Fruit fly (Drosophila melanogaster) whole organism, embryonic: ENCODE measurements around the gene MESR3.

Experiments
- ATbp ChIP-seq: fragments of 200-800 bp; sonication (Bioruptor generic); optimal IDR thresholded peaks from 2 replicates; lab custom pipeline; 2017; ENCODE audit warnings: missing biosample characterization, mild to moderate bottlenecking, missing genetic modification characterization, missing genetic modification reagents
- Atf6 ChIP-seq: fragments of 200-800 bp; sonication (Bioruptor generic); IDR thresholded peaks from 2 replicates; pipeline ENCODE4 v1.3.6; 2022; ENCODE audit warnings: missing biosample characterization, missing genetic modification characterization
- BEAF-32 ChIP-seq: fragments of 200-800 bp; sonication (Bioruptor generic); optimal IDR thresholded peaks from 3 replicates; lab custom pipeline; 2017; ENCODE audit warnings: missing biosample characterization, missing genetic modification characterization, mild to moderate bottlenecking, moderate library complexity, missing genetic modification reagents
- C15 ChIP-seq: fragments of 200-800 bp; sonication (Bioruptor generic); IDR thresholded peaks from 3 replicates; pipeline ENCODE4 v1.3.6; 2022; ENCODE audit warnings: missing biosample characterization, missing genetic modification characterization
- CG10147 ChIP-seq: fragments of 200-800 bp; sonication (Bioruptor generic); optimal IDR thresholded peaks from 2 replicates; lab custom pipeline; 2019; ENCODE audit warnings: missing biosample characterization, mild to moderate bottlenecking, missing genetic modification characterization, moderate library complexity
- CG1024 ChIP-seq: fragments of 200-800 bp; sonication (Bioruptor generic); IDR thresholded peaks from 2 replicates; pipeline ENCODE4 v1.3.6; 2022; ENCODE audit warnings: missing biosample characterization, missing genetic modification characterization
- CG11085 ChIP-seq: fragments of 200-800 bp; sonication (Bioruptor generic); IDR thresholded peaks from 2 replicates; pipeline ENCODE4 v1.3.6; 2022; ENCODE audit warnings: missing biosample characterization, missing genetic modification characterization
- CG13296 ChIP-seq: fragments of 200-800 bp; sonication (Bioruptor generic); optimal IDR thresholded peaks from 3 replicates; lab custom pipeline; 2018; ENCODE audit warnings: missing biosample characterization, mild to moderate bottlenecking, missing genetic modification characterization
- CG17328 ChIP-seq: fragments of 200-800 bp; sonication (Bioruptor generic); IDR thresholded peaks from 2 replicates; pipeline ENCODE4 v1.3.6; 2022; ENCODE audit warnings: missing biosample characterization, missing genetic modification characterization
- CG17829 ChIP-seq: fragments of 200-800 bp; optimal IDR thresholded peaks from 2 replicates; lab custom pipeline; 2019; ENCODE audit warnings: missing biosample characterization, mild to moderate bottlenecking, missing genetic modification characterization, moderate library complexity
- CG1792 ChIP-seq: fragments of 200-800 bp; sonication (Bioruptor generic); optimal IDR thresholded peaks from 2 replicates; lab custom pipeline; 2016; ENCODE audit warnings: missing biosample characterization, missing genetic modification characterization
- CG2120 ChIP-seq: fragments of 200-800 bp; sonication (Bioruptor generic); optimal IDR thresholded peaks from 3 replicates; lab custom pipeline; 2016; ENCODE audit warnings: missing biosample characterization, missing genetic modification characterization
- CG3065 ChIP-seq: fragments of 200-800 bp; sonication (Bioruptor generic); optimal IDR thresholded peaks from 2 replicates; lab custom pipeline; 2016; ENCODE audit warnings: missing biosample characterization, missing genetic modification characterization
- CG31224 ChIP-seq: fragments of 200-800 bp; sonication (Bioruptor generic); IDR thresholded peaks from 2 replicates; pipeline ENCODE4 v1.3.6; 2022; ENCODE audit warnings: missing biosample characterization, missing genetic modification characterization
- CG34376 ChIP-seq: fragments of 200-800 bp; sonication (Bioruptor generic); optimal IDR thresholded peaks from 2 replicates; lab custom pipeline; 2018; ENCODE audit warnings: missing biosample characterization, mild to moderate bottlenecking, missing genetic modification characterization
- CG4707 ChIP-seq: fragments of 200-800 bp; sonication (Bioruptor generic); optimal IDR thresholded peaks from 2 replicates; lab custom pipeline; 2018; ENCODE audit warnings: missing biosample characterization, mild to moderate bottlenecking, missing genetic modification characterization, moderate library complexity
- CG5245 ChIP-seq: fragments of 200-800 bp; sonication (Bioruptor generic); optimal IDR thresholded peaks from 3 replicates; lab custom pipeline; 2016; ENCODE audit warnings: missing biosample characterization, missing genetic modification characterization
- CG8388 ChIP-seq: fragments of 200-800 bp; sonication (Bioruptor generic); optimal IDR thresholded peaks from 2 replicates; lab custom pipeline; 2019; ENCODE audit warnings: missing biosample characterization, mild to moderate bottlenecking, missing genetic modification characterization, moderate library complexity
- Dfd ChIP-seq, 2 experiments: fragments of >200 bp; optimal IDR thresholded peaks; 2 replicates each; lab custom pipeline; 2017; ENCODE audit warnings: missing biosample characterization in 2 of 2, missing genetic modification characterization in 2 of 2
- Dll ChIP-seq: fragments of 200-800 bp; sonication (Bioruptor generic); IDR thresholded peaks from 4 replicates; pipeline ENCODE4 v1.3.6; 2022; ENCODE audit warnings: missing biosample characterization, missing genetic modification characterization; ENCODE audit not compliant: partially characterized antibody
- GATAe ChIP-seq: fragments of 200-800 bp; sonication (Bioruptor generic); conservative IDR thresholded peaks from 2 replicates; pipeline ENCODE4 v1.3.6; 2022; ENCODE audit warnings: missing biosample characterization, missing genetic modification characterization
- H2.0 ChIP-seq: fragments of 200-800 bp; sonication (Bioruptor generic); IDR thresholded peaks from 2 replicates; pipeline ENCODE4 v1.3.6; 2022; ENCODE audit warnings: missing biosample characterization, missing genetic modification characterization
- Poxn ChIP-seq: fragments of 200-800 bp; sonication (Bioruptor generic); IDR thresholded peaks from 2 replicates; pipeline ENCODE4 v1.3.6; 2022; ENCODE audit warnings: missing biosample characterization, missing genetic modification characterization
- Ravus ChIP-seq: fragments of 200-800 bp; sonication (Bioruptor generic); IDR thresholded peaks from 2 replicates; pipeline ENCODE4 v1.3.6; 2022; ENCODE audit warnings: missing biosample characterization, missing genetic modification characterization
- Six4 ChIP-seq: fragments of 200-800 bp; sonication (Bioruptor generic); optimal IDR thresholded peaks from 2 replicates; lab custom pipeline; 2016; ENCODE audit warnings: missing biosample characterization, missing genetic modification characterization
- Ssrp ChIP-seq: fragments of 200-800 bp; sonication (Bioruptor generic); optimal IDR thresholded peaks from 2 replicates; lab custom pipeline; 2018; ENCODE audit warnings: missing biosample characterization, mild to moderate bottlenecking, missing genetic modification characterization, moderate library complexity
- chinmo ChIP-seq: fragments of 200-800 bp; sonication (Bioruptor generic); IDR thresholded peaks from 4 replicates; pipeline ENCODE4 v1.3.6; 2022; ENCODE audit warnings: missing biosample characterization, missing genetic modification characterization; ENCODE audit not compliant: partially characterized antibody
- cwo ChIP-seq: fragments of 200-800 bp; sonication (Bioruptor generic); optimal IDR thresholded peaks from 3 replicates; lab custom pipeline; 2017; ENCODE audit warnings: missing biosample characterization, missing genetic modification characterization, mild to moderate bottlenecking, moderate library complexity, missing genetic modification reagents
- danr ChIP-seq: fragments of 200-800 bp; sonication (Bioruptor generic); IDR thresholded peaks from 2 replicates; pipeline ENCODE4 v1.3.6; 2022; ENCODE audit warnings: missing biosample characterization, missing genetic modification characterization
- ems ChIP-seq: fragments of 200-800 bp; sonication (Bioruptor generic); optimal IDR thresholded peaks from 3 replicates; lab custom pipeline; 2016; ENCODE audit warnings: missing biosample characterization, missing genetic modification characterization
- exex ChIP-seq: fragments of 200-800 bp; sonication (Bioruptor generic); optimal IDR thresholded peaks from 4 replicates; lab custom pipeline; 2018; ENCODE audit warnings: missing biosample characterization, mild to moderate bottlenecking, missing genetic modification characterization, moderate library complexity
- hbn ChIP-seq: fragments of 200-800 bp; sonication (Bioruptor generic); IDR thresholded peaks from 2 replicates; pipeline ENCODE4 v1.3.6; 2022; ENCODE audit warnings: missing biosample characterization, missing genetic modification characterization; ENCODE audit not compliant: partially characterized antibody
- knrl ChIP-seq: fragments of 200-800 bp; sonication (Bioruptor generic); IDR thresholded peaks from 3 replicates; pipeline ENCODE4 v1.3.6; 2022; ENCODE audit warnings: missing biosample characterization, missing genetic modification characterization; ENCODE audit not compliant: partially characterized antibody
- lbe ChIP-seq: fragments of 200-800 bp; sonication (Bioruptor generic); optimal IDR thresholded peaks from 2 replicates; lab custom pipeline; 2016; ENCODE audit warnings: missing biosample characterization, mild to moderate bottlenecking, missing genetic modification characterization
- oc ChIP-seq: fragments of 200-800 bp; sonication (Bioruptor generic); optimal IDR thresholded peaks from 2 replicates; lab custom pipeline; 2018; ENCODE audit warnings: missing biosample characterization, mild to moderate bottlenecking, missing genetic modification characterization, moderate library complexity
- odd ChIP-seq: fragments of 200-800 bp; sonication (Bioruptor generic); optimal IDR thresholded peaks from 2 replicates; lab custom pipeline; 2017; ENCODE audit warnings: missing biosample characterization, mild to moderate bottlenecking, missing genetic modification characterization
- otp ChIP-seq: fragments of 200-800 bp; sonication (Bioruptor generic); IDR thresholded peaks from 3 replicates; pipeline ENCODE4, ENCODE4 v1.3.6; 2022; ENCODE audit warnings: missing biosample characterization, missing genetic modification characterization
- pb ChIP-seq: fragments of 200-800 bp; sonication (Bioruptor generic); optimal IDR thresholded peaks from 3 replicates; lab custom pipeline; 2016; ENCODE audit warnings: missing biosample characterization, missing genetic modification characterization
- pros ChIP-seq: fragments of 200-800 bp; sonication (Bioruptor generic); optimal IDR thresholded peaks from 3 replicates; lab custom pipeline; 2019; ENCODE audit warnings: missing biosample characterization, mild to moderate bottlenecking, missing genetic modification characterization, moderate library complexity
- sens ChIP-seq: fragments of 200-800 bp; sonication (Bioruptor generic); peaks from one replicate; lab custom pipeline; 2016; ENCODE audit warnings: missing biosample characterization, missing genetic modification characterization
- sim ChIP-seq: fragments of 200-800 bp; sonication (Bioruptor generic); IDR thresholded peaks from 2 replicates; pipeline ENCODE4 v1.3.6; 2022; ENCODE audit warnings: missing biosample characterization, missing genetic modification characterization
- sisA ChIP-seq: fragments of 200-800 bp; sonication (Bioruptor generic); IDR thresholded peaks from 2 replicates; pipeline ENCODE4 v1.3.6; 2022; ENCODE audit warnings: missing biosample characterization, missing genetic modification characterization
- slp2 ChIP-seq: fragments of 200-800 bp; sonication (Bioruptor generic); optimal IDR thresholded peaks from 2 replicates; lab custom pipeline; 2016; ENCODE audit warnings: missing biosample characterization, missing genetic modification characterization
- sna ChIP-seq: fragments of 200-800 bp; sonication (Bioruptor generic); IDR thresholded peaks from 2 replicates; pipeline ENCODE4 v1.3.6; 2022; ENCODE audit warnings: missing biosample characterization, missing genetic modification characterization; ENCODE audit not compliant: partially characterized antibody
- tio ChIP-seq: fragments of 200-800 bp; sonication (Bioruptor generic); optimal IDR thresholded peaks from 2 replicates; lab custom pipeline; 2017; ENCODE audit warnings: missing biosample characterization, missing genetic modification characterization, inconsistent platforms
- tna ChIP-seq: fragments of 200-800 bp; sonication (Bioruptor generic); IDR thresholded peaks from 2 replicates; pipeline ENCODE4 v1.3.6; 2022; ENCODE audit warnings: missing biosample characterization, missing genetic modification characterization; ENCODE audit not compliant: partially characterized antibody
- twi ChIP-seq: fragments of 200-800 bp; optimal IDR thresholded peaks from 2 replicates; lab custom pipeline; 2019; ENCODE audit warnings: missing biosample characterization, mild to moderate bottlenecking, missing genetic modification characterization, moderate library complexity
- usp ChIP-seq: fragments of >200 bp; optimal IDR thresholded peaks from 2 replicates; lab custom pipeline; 2017; ENCODE audit warnings: missing biosample characterization, missing genetic modification characterization
- wor ChIP-seq: fragments of 200-800 bp; sonication (Bioruptor generic); IDR thresholded peaks from 2 replicates; pipeline ENCODE4 v1.3.6; 2022; ENCODE audit warnings: missing biosample characterization, missing genetic modification characterization
- yki ChIP-seq: fragments of >200 bp; optimal IDR thresholded peaks from 3 replicates; lab custom pipeline; 2018

MESR3 gene

DNA sequence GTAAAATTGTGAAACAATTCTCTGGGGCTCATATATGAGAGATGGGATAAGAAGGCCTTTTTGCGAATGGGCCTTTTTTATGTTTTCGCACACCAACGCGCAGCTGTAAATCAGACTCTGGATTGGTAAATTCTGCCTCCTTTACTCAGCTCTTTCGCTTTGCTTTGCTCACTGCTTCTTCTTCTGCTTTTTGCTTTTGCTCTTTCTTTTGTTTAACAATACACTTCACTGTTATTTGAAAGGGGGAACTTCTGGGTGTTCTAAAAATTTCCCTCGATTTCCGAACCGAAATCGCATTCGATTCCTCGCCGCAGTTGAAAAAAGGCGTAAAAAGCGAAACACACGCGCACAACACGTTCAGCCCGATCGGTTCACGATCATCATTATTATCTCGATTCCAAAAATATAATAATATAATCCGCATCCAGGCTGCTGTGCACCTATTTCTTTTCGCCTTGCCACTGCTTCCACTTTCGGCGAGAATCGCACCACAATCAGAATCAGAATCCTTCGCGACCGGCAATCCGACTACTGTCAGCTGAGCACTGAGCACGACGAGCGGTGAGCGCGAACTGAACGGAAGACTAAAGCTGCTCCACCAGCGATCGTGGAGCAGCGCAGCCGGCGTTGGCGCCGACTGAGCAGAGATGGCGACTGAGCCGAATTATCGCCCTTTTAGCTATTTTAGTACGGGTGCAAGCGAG is 45.2 kb upstream of the MESR3 start (continued):
- TF ChIP-seq sisA (GFP tag; lab: Robert Waterston, UW) (no peak), odd (no peak), Atf6 (GFP tag; lab: Robert Waterston, UW) (0 out of 2 replicates have a peak, but pooled peaks have one; percentile 36), lbe (no peak), cwo (GFP tag; lab: Kevin White, UChicago) (peak; percentile 41), pros (GFP tag; lab: Kevin White, UChicago) (no peak), CG17829 (tag; lab: Kevin White, UChicago) (peak; percentile 9), H2.0 (no peak), Ravus (no peak), usp (GFP tag; lab: Kevin White, UChicago) (no peak), tio (no peak), CG13296 (GFP tag; lab: Kevin White, UChicago) (no peak), Six4 (GFP tag; lab: Kevin White, UChicago) (no peak), CG11085 (GFP tag; lab: Robert Waterston, UW) (no peak), CG4707 (no peak), knrl (GFP tag; lab: Robert Waterston, UW) (peak; percentile 45; the same call in 2 of the 3 replicates), CG34376 (peak; percentile 43), Poxn (GFP tag; lab: Robert Waterston, UW) (no peak), oc (no peak), CG31224 (no peak), wor (GFP tag; lab: Robert Waterston, UW) (no peak), Dll (no peak), exex (no peak), CG2120 (GFP tag; lab: Kevin White, UChicago) (peak; percentile 16), Dfd (GFP tag; optimal IDR thresholded peaks at IDR 0.05; lab: Kevin White, UChicago) (no peak), CG5245 (no peak), twi (tag; lab: Kevin White, UChicago) (no peak), CG10147 (no peak), tna (GFP tag; lab: Robert Waterston, UW) (no peak), pb (GFP tag; lab: Kevin White, UChicago) (no peak), CG17328 (GFP tag; lab: Robert Waterston, UW) (peak; percentile 26; the same call in 1 of the 2 replicates), ems (no peak), sens (GFP tag; lab: Kevin White, UChicago) (peak; percentile 49), otp (peak; percentile 39; the same call in 1 of the 3 replicates), C15 (no peak), CG1024 (GFP tag; lab: Robert Waterston, UW) (no peak), CG1792 (no peak), CG3065 (GFP tag; lab: Kevin White, UChicago) (no peak), GATAe (GFP tag; lab: Robert Waterston, UW) (peak; percentile 28; the same call in 1 of the 2 replicates), Ssrp (tag; lab: Kevin White, UChicago) (no peak), ATbp (GFP tag; lab: Kevin White, UChicago) (no peak), danr (no peak), CG8388 (GFP tag; lab: Kevin White, UChicago) (no peak), hbn (GFP tag; lab: Robert Waterston, UW) (no peak), slp2 (GFP tag; lab: Kevin White, UChicago) (no peak), sna (GFP tag; lab: Robert Waterston, UW) (no peak), BEAF-32 (GFP tag; lab: Kevin White, UChicago) (no peak), chinmo (GFP tag; lab: Robert Waterston, UW) (peak; percentile 76; the same call in 2 of the 4 replicates), yki (lab: Kevin White, UChicago) (no peak), sim (GFP tag; lab: Robert Waterston, UW) (no peak)
